Fruit fly (Drosophila melanogaster) whole organism, pupa: ENCODE data around the gene CG13137.

ENCODE experiments used
- CG10348 ChIP-seq: fragments of 200-800 bp; sonication (Bioruptor generic); IDR thresholded peaks from 2 replicates; pipeline ENCODE4 v1.3.6; 2022; ENCODE audit warnings: missing biosample characterization, missing genetic modification characterization
- CG12605 ChIP-seq: fragments of 200-800 bp; sonication (Bioruptor generic); IDR thresholded peaks from 2 replicates; pipeline ENCODE4 v1.3.6; 2022; ENCODE audit warnings: missing biosample characterization, missing genetic modification characterization
- CG13204 ChIP-seq: fragments of 200-800 bp; sonication (Bioruptor generic); optimal IDR thresholded peaks from 2 replicates; lab custom pipeline; 2018; ENCODE audit warnings: missing biosample characterization, mild to moderate bottlenecking, missing genetic modification characterization, moderate library complexity
- CG14655 ChIP-seq: fragments of 200-800 bp; sonication (Bioruptor generic); optimal IDR thresholded peaks from 3 replicates; lab custom pipeline; 2017; ENCODE audit warnings: mild to moderate bottlenecking, missing biosample characterization, missing genetic modification reagents, missing genetic modification characterization
- CG15710 ChIP-seq: fragments of 200-800 bp; sonication (Bioruptor generic); optimal IDR thresholded peaks from 2 replicates; lab custom pipeline; 2018; ENCODE audit warnings: missing biosample characterization, mild to moderate bottlenecking, missing genetic modification characterization, moderate library complexity
- CG17806 ChIP-seq: fragments of 200-800 bp; sonication (Bioruptor generic); optimal IDR thresholded peaks from 2 replicates; lab custom pipeline; 2018; ENCODE audit warnings: missing biosample characterization, mild to moderate bottlenecking, missing genetic modification characterization, moderate library complexity
- CG32121 ChIP-seq: fragments of 200-800 bp; sonication (Bioruptor generic); IDR thresholded peaks from 2 replicates; pipeline ENCODE4 v1.3.6; 2022; ENCODE audit warnings: missing biosample characterization, missing genetic modification characterization
- CG34367 ChIP-seq: fragments of 200-800 bp; sonication (Bioruptor generic); optimal IDR thresholded peaks from 2 replicates; lab custom pipeline; 2018; ENCODE audit warnings: missing biosample characterization, mild to moderate bottlenecking, missing genetic modification characterization
- CG4496 ChIP-seq: fragments of 200-800 bp; sonication (Bioruptor generic); IDR thresholded peaks from 3 replicates; pipeline ENCODE4 v1.3.6; 2022; ENCODE audit warnings: missing biosample characterization, missing genetic modification characterization
- CG8159 ChIP-seq: fragments of 200-800 bp; sonication (Bioruptor generic); optimal IDR thresholded peaks from 3 replicates; lab custom pipeline; 2018; ENCODE audit warnings: missing biosample characterization, mild to moderate bottlenecking, missing genetic modification characterization, moderate library complexity
- CG8301 ChIP-seq: fragments of 200-800 bp; sonication (Bioruptor generic); optimal IDR thresholded peaks from 2 replicates; lab custom pipeline; 2018; ENCODE audit warnings: missing biosample characterization, mild to moderate bottlenecking, missing genetic modification characterization
- CG9948 ChIP-seq: fragments of 200-800 bp; sonication (Bioruptor generic); optimal IDR thresholded peaks from 2 replicates; lab custom pipeline; 2018; ENCODE audit warnings: missing biosample characterization, mild to moderate bottlenecking, missing genetic modification characterization, moderate library complexity
- D1 ChIP-seq: fragments of 200-800 bp; sonication (Bioruptor generic); optimal IDR thresholded peaks from 2 replicates; lab custom pipeline; 2018; ENCODE audit warnings: missing biosample characterization, mild to moderate bottlenecking, missing genetic modification characterization, moderate library complexity
- EcR ChIP-seq: fragments of 200-800 bp; sonication (Bioruptor generic); optimal IDR thresholded peaks from 3 replicates; lab custom pipeline; 2019; ENCODE audit warnings: missing biosample characterization, missing genetic modification characterization, mild to moderate bottlenecking, moderate library complexity, missing genetic modification reagents
- Ets98B ChIP-seq: fragments of 200-800 bp; sonication (Bioruptor generic); IDR thresholded peaks from 2 replicates; pipeline ENCODE4 v1.3.6; 2022; ENCODE audit warnings: missing biosample characterization, missing genetic modification characterization
- Pif1A ChIP-seq: fragments of 200-800 bp; sonication (Bioruptor generic); optimal IDR thresholded peaks from 3 replicates; lab custom pipeline; 2016; ENCODE audit warnings: missing biosample characterization, missing genetic modification characterization
- Pif1B ChIP-seq: fragments of 200-800 bp; sonication (Bioruptor generic); optimal IDR thresholded peaks from 3 replicates; lab custom pipeline; 2016; ENCODE audit warnings: missing biosample characterization, missing genetic modification characterization
- Snoo ChIP-seq: fragments of 200-800 bp; sonication (Bioruptor generic); optimal IDR thresholded peaks from 3 replicates; lab custom pipeline; 2017; ENCODE audit warnings: missing biosample characterization, mild to moderate bottlenecking, missing genetic modification characterization, inconsistent platforms
- fd96Ca ChIP-seq: fragments of 200-800 bp; sonication (Bioruptor generic); IDR thresholded peaks from 3 replicates; pipeline ENCODE4 v1.3.6; 2022; ENCODE audit warnings: missing biosample characterization, missing genetic modification characterization
- gl ChIP-seq: fragments of 200-800 bp; sonication (Bioruptor generic); optimal IDR thresholded peaks from 2 replicates; lab custom pipeline; 2018; ENCODE audit warnings: missing biosample characterization, mild to moderate bottlenecking, missing genetic modification characterization
- rn ChIP-seq: fragments of 200-800 bp; sonication (Bioruptor generic); IDR thresholded peaks from 2 replicates; pipeline ENCODE4 v1.3.6; 2022; ENCODE audit warnings: missing biosample characterization, missing genetic modification characterization

CG13137 gene

dm6 chr2L:10201743-10202142 lies 29.2 kb downstream of the CG13137 start:
- TF ChIP-seq CG12605 (GFP tag; lab: Robert Waterston, UW): no peak
- 0 out of 3 replicates have a peak, but pooled peaks have one; percentile 37 for TF ChIP-seq CG4496 (GFP tag; lab: Robert Waterston, UW)

- no peak for TF ChIP-seq CG13204 (GFP tag; lab: Kevin White, UChicago)
- TF ChIP-seq CG15710 (tag; lab: Kevin White, UChicago): no peak
- TF ChIP-seq CG8159: no peak
- TF ChIP-seq CG10348 (GFP tag; lab: Robert Waterston, UW): no peak
- no peak for TF ChIP-seq Pif1A (GFP tag; lab: Kevin White, UChicago)
- no peak for TF ChIP-seq CG34367
- no peak for TF ChIP-seq CG32121 (GFP tag; lab: Robert Waterston, UW)
- no peak for TF ChIP-seq D1 (tag; lab: Kevin White, UChicago)
- TF ChIP-seq CG17806 (tag; lab: Kevin White, UChicago): no peak
- no peak for TF ChIP-seq rn (GFP tag; lab: Robert Waterston, UW)
- TF ChIP-seq Ets98B (GFP tag; lab: Robert Waterston, UW): no peak
- no peak for TF ChIP-seq Snoo (tag; lab: Kevin White, UChicago)
- TF ChIP-seq, all 21 proteins: peak for 0
These were observed 31.5 kb downstream of the CG13137 start, which contains the start of gene CG34159 for dm6 chr2L:10203933-10204509. TSS of gene CG34159 (minus strand) at chr2L:10204317.

dm6 chr2L:10205940-10206339 lies 33.4 kb downstream of the CG13137 start:
- TF ChIP-seq CG34367: no peak
- no peak for TF ChIP-seq D1 (tag; lab: Kevin White, UChicago)
- no peak for TF ChIP-seq CG13204 (GFP tag; lab: Kevin White, UChicago)
- TF ChIP-seq CG15710 (tag; lab: Kevin White, UChicago): no peak
- TF ChIP-seq Pif1B (GFP tag; lab: Kevin White, UChicago): no peak
- TF ChIP-seq CG8301: no peak
- no peak for TF ChIP-seq CG10348 (GFP tag; lab: Robert Waterston, UW)
- no peak for TF ChIP-seq CG9948 (tag; lab: Kevin White, UChicago)
- no peak for TF ChIP-seq CG8159
- TF ChIP-seq gl (tag; lab: Kevin White, UChicago): no peak
- no peak for TF ChIP-seq CG12605 (GFP tag; lab: Robert Waterston, UW)
- no peak for TF ChIP-seq Snoo (tag; lab: Kevin White, UChicago)
- no peak for TF ChIP-seq CG4496 (GFP tag; lab: Robert Waterston, UW)
- TF ChIP-seq rn (GFP tag; lab: Robert Waterston, UW): no peak
- TF ChIP-seq CG14655 (GFP tag; lab: Kevin White, UChicago): no peak
- TF ChIP-seq CG17806 (tag; lab: Kevin White, UChicago): no peak
- TF ChIP-seq Ets98B (GFP tag; lab: Robert Waterston, UW): no peak
- no peak for TF ChIP-seq EcR (GFP tag; lab: Kevin White, UChicago)
- no peak for TF ChIP-seq Pif1A (GFP tag; lab: Kevin White, UChicago)
- no peak for TF ChIP-seq CG32121 (GFP tag; lab: Robert Waterston, UW)

- TF ChIP-seq CG9948 (tag; lab: Kevin White, UChicago): no peak
- TF ChIP-seq fd96Ca (GFP tag; lab: Robert Waterston, UW): no peak
- TF ChIP-seq Pif1B (GFP tag; lab: Kevin White, UChicago): no peak
- TF ChIP-seq rn (GFP tag; lab: Robert Waterston, UW): no peak
- TF ChIP-seq CG8301: no peak
- TF ChIP-seq gl (tag; lab: Kevin White, UChicago): no peak
- no peak for TF ChIP-seq CG8159
- TF ChIP-seq CG4496 (GFP tag; lab: Robert Waterston, UW): no peak
- TF ChIP-seq EcR (GFP tag; lab: Kevin White, UChicago): no peak
- TF ChIP-seq CG32121 (GFP tag; lab: Robert Waterston, UW): no peak
- TF ChIP-seq Ets98B (GFP tag; lab: Robert Waterston, UW): no peak
- no peak for TF ChIP-seq CG14655 (GFP tag; lab: Kevin White, UChicago)
- no peak for TF ChIP-seq CG34367
- TF ChIP-seq, all 21 proteins: peak for 0
These were observed 34.2 kb downstream of the CG13137 start, which contains the start of gene Snx17 for dm6 chr2L:10206633-10207162. TSS of gene Snx17 (minus strand) at chr2L:10206961.

- TF ChIP-seq CG10348 (GFP tag; lab: Robert Waterston, UW) (no peak), CG15710 (tag; lab: Kevin White, UChicago) (no peak), EcR (GFP tag; lab: Kevin White, UChicago) (peak; percentile 64), CG32121 (GFP tag; lab: Robert Waterston, UW) (0 out of 2 replicates have a peak, but pooled peaks have one; percentile 16), CG34367 (no peak), Ets98B (GFP tag; lab: Robert Waterston, UW) (no peak), CG12605 (GFP tag; lab: Robert Waterston, UW) (0 out of 2 replicates have a peak, but pooled peaks have one; percentile 21), fd96Ca (GFP tag; lab: Robert Waterston, UW) (no peak)
- TF ChIP-seq, all 21 proteins: peak for 3
These were observed 36.6 kb downstream of the CG13137 start, which contains the start of gene CG5731 for dm6 chr2L:10208799-10209794. TSS of gene CG5731 (minus strand) at chr2L:10209744.
